Worm (Caenorhabditis elegans) whole organism, L1 larva: ENCODE data around the gene jmjd-3.2.

ENCODE experiments used
- ama-1 ChIP-seq: fragments of 150-350 bp; optimal IDR thresholded peaks from 2 replicates; lab custom pipeline; 2014
- lin-39 ChIP-seq: fragments of 150-350 bp; optimal IDR thresholded peaks from 2 replicates; lab custom pipeline; 2014; ENCODE audit warnings: missing biosample characterization, missing genetic modification reagents, missing genetic modification characterization
- lsy-2 ChIP-seq, 2 experiments: fragments of 150-350 bp; optimal IDR thresholded peaks; 2 replicates each; lab custom pipeline; 2014; ENCODE audit warnings: missing biosample characterization in 2 of 2, missing genetic modification characterization in 2 of 2
- nhr-11 ChIP-seq: fragments of 150-350 bp; optimal IDR thresholded peaks from 2 replicates; lab custom pipeline; 2014; ENCODE audit warnings: missing biosample characterization, missing genetic modification characterization
- nhr-12 ChIP-seq: sonication (generic microtip); optimal IDR thresholded peaks from 2 replicates; lab custom pipeline; 2017; ENCODE audit warnings: missing biosample characterization, missing genetic modification characterization
- nhr-19 ChIP-seq: fragments of 200-800 bp; sonication (Bioruptor generic); conservative IDR thresholded peaks from 2 replicates; pipeline ENCODE4 v1.3.6; 2022; ENCODE audit warnings: missing genetic modification characterization, missing compliant biosample characterization
- pax-3 ChIP-seq: fragments of 200-800 bp; sonication (Bioruptor generic); optimal IDR thresholded peaks from 2 replicates; lab custom pipeline; 2018; ENCODE audit warnings: mild to moderate bottlenecking, missing genetic modification characterization, moderate library complexity, missing compliant biosample characterization
- rnt-1 ChIP-seq: sonication (generic microtip); optimal IDR thresholded peaks from 2 replicates; lab custom pipeline; 2016; ENCODE audit warnings: mild to moderate bottlenecking, missing genetic modification characterization, moderate library complexity, missing compliant biosample characterization
- skn-1 ChIP-seq: fragments of 150-350 bp; optimal IDR thresholded peaks from 2 replicates; lab custom pipeline; 2014; ENCODE audit warnings: missing biosample characterization, missing genetic modification characterization
- sox-4 ChIP-seq: sonication (generic microtip); optimal IDR thresholded peaks from 2 replicates; lab custom pipeline; 2016; ENCODE audit warnings: missing genetic modification characterization, missing compliant biosample characterization
- swsn-7 ChIP-seq: sonication (generic microtip); optimal IDR thresholded peaks from 2 replicates; lab custom pipeline; 2016; ENCODE audit warnings: missing genetic modification characterization, missing compliant biosample characterization
- unc-130 ChIP-seq: fragments of 150-350 bp; optimal IDR thresholded peaks from 2 replicates; lab custom pipeline; 2017; ENCODE audit warnings: missing biosample characterization, missing genetic modification characterization, inconsistent platforms
- zag-1 ChIP-seq: fragments of 150-350 bp; optimal IDR thresholded peaks from 2 replicates; lab custom pipeline; 2014; ENCODE audit warnings: missing biosample characterization, missing genetic modification characterization

DNA sequence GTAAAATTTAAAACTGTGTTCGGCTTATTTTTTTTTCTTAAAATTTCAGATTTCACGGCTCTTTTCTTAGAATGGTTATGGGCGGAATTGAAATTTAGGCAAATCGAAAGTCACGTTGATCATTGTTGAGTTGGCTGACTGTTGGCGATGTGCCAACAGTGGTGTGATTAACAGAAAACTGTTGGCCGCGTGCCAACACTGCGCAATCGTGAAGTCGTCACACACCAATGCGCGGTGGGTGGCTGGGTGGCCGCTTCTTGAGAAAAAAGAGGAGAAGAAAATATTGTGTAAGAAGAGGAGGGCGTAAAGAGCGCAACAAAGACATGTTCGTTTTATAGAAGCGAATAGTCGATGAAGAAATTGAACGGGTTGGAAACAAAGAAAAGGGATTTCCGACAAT is 43.1 kb downstream of the jmjd-3.2 start:
- TF ChIP-seq unc-130 (tag; lab: Kevin White, UChicago) (no peak), nhr-19 (no peak), lsy-2 (tag; optimal IDR thresholded peaks at IDR 0.05; lab: Kevin White, UChicago) (no peak), skn-1 (tag; lab: Kevin White, UChicago) (no peak), swsn-7 (tag; lab: Kevin White, UChicago) (no peak), rnt-1 (tag; lab: Kevin White, UChicago) (peak; percentile 1), sox-4 (no peak), ama-1 (peak; percentile 68), pax-3 (no peak), nhr-11 (tag; lab: Kevin White, UChicago) (no peak), lin-39 (no peak), zag-1 (tag; lab: Kevin White, UChicago) (no peak), nhr-12 (tag; lab: Kevin White, UChicago) (no peak)
